Fruit fly (Drosophila melanogaster): Measurements from ENCODE around the gene tos.

Gene tos

dm6 chr2L:18665952-18666606 lies 15.8 kb downstream of the tos start (continued):
- TF ChIP-seq Asciz (GFP tag; optimal IDR thresholded peaks at IDR 0.05) (no peak), CG9797 (GFP tag; optimal IDR thresholded peaks at IDR 0.05) (no peak), cato (GFP tag; optimal IDR thresholded peaks at IDR 0.05; ENCODE audit: borderline replicate concordance) (no peak), usp (GFP tag; optimal IDR thresholded peaks at IDR 0.05) (no peak), Kr (GFP tag; optimal IDR thresholded peaks at IDR 0.05) (no peak), Atf3 (GFP tag; optimal IDR thresholded peaks at IDR 0.05) (no peak), Aef1 (GFP tag; IDR thresholded peaks at IDR 0.05) (peak; percentile 47; the same call in 2 of the 3 replicates), unpg (GFP tag; optimal IDR thresholded peaks at IDR 0.05) (no peak), Six4 (GFP tag; optimal IDR thresholded peaks at IDR 0.05) (peak; percentile 11), CG15269 (tag; optimal IDR thresholded peaks at IDR 0.05) (no peak), sc (optimal IDR thresholded peaks at IDR 0.05) (no peak), sc (GFP tag; optimal IDR thresholded peaks at IDR 0.05) (no peak), CG17186 (GFP tag; optimal IDR thresholded peaks at IDR 0.05) (no peak), Dad (GFP tag; optimal IDR thresholded peaks at IDR 0.05) (no peak), Oli (tag; optimal IDR thresholded peaks at IDR 0.05) (no peak), CG7786 (GFP tag; optimal IDR thresholded peaks at IDR 0.05) (no peak), CG14965 (GFP tag; optimal IDR thresholded peaks at IDR 0.05; ENCODE audit: borderline replicate concordance) (no peak), eyg (GFP tag; optimal IDR thresholded peaks at IDR 0.05) (no peak), repo (GFP tag; optimal IDR thresholded peaks at IDR 0.05) (peak; percentile 45), CG4404 (GFP tag; IDR thresholded peaks at IDR 0.05) (no peak), CG10959 (GFP tag; IDR thresholded peaks at IDR 0.05) (no peak), Dip3 (GFP tag; optimal IDR thresholded peaks at IDR 0.05) (peak; percentile 26), Poxn (GFP tag; IDR thresholded peaks at IDR 0.05) (no peak), Vsx1 (GFP tag; optimal IDR thresholded peaks at IDR 0.05) (no peak), bigmax (GFP tag; optimal IDR thresholded peaks at IDR 0.05) (no peak), peb (GFP tag; IDR thresholded peaks at IDR 0.05) (no peak), gsb-n (tag; optimal IDR thresholded peaks at IDR 0.05) (no peak), abd-A (tag; optimal IDR thresholded peaks at IDR 0.05) (no peak), Rfx (GFP tag; IDR thresholded peaks at IDR 0.05) (peak; percentile 80), Myb (GFP tag; optimal IDR thresholded peaks at IDR 0.05) (peak; percentile 85), inv (GFP tag; IDR thresholded peaks at IDR 0.05; ENCODE audit: partially characterized antibody) (no peak), ato (GFP tag; IDR thresholded peaks at IDR 0.05; ENCODE audit: partially characterized antibody) (no peak), maf-S (GFP tag; optimal IDR thresholded peaks at IDR 0.05) (peak; percentile 45), Tbp (GFP tag; optimal IDR thresholded peaks at IDR 0.05) (no peak), gro (GFP tag; optimal IDR thresholded peaks at IDR 0.05) (no peak), CG11085 (GFP tag; IDR thresholded peaks at IDR 0.05) (peak; percentile 40; the same call in 1 of the 2 replicates), sima (GFP tag; optimal IDR thresholded peaks at IDR 0.05) (no peak), CG8281 (tag; optimal IDR thresholded peaks at IDR 0.05) (no peak), H15 (GFP tag; IDR thresholded peaks at IDR 0.05) (peak; percentile 39; the same call in 1 of the 3 replicates), CG4328 (GFP tag; optimal IDR thresholded peaks at IDR 0.05) (no peak), mam (GFP tag; optimal IDR thresholded peaks at IDR 0.05) (peak; percentile 48), Deaf1 (tag; optimal IDR thresholded peaks at IDR 0.05) (no peak)

All from whole organism, embryonic.